Worm (Caenorhabditis elegans) whole organism, L3 larva: ENCODE measurements around the gene vkmt-1.

Experiments used
- R02D3.7 ChIP-seq: fragments of 150-350 bp; optimal IDR thresholded peaks from 2 replicates; lab custom pipeline; 2014; ENCODE audit warnings: missing biosample characterization, missing genetic modification characterization
- ZK546.5 ChIP-seq: sonication (generic microtip); optimal IDR thresholded peaks from 2 replicates; lab custom pipeline; 2017; ENCODE audit warnings: missing biosample characterization, missing genetic modification characterization
- aly-2 ChIP-seq: fragments of 150-350 bp; optimal IDR thresholded peaks from 2 replicates; lab custom pipeline; 2014; ENCODE audit warnings: missing biosample characterization, missing genetic modification characterization
- ceh-16 ChIP-seq: sonication (generic microtip); optimal IDR thresholded peaks from 2 replicates; lab custom pipeline; 2017; ENCODE audit warnings: missing biosample characterization, missing genetic modification characterization
- ceh-28 ChIP-seq: fragments of 150-350 bp; optimal IDR thresholded peaks from 2 replicates; lab custom pipeline; 2014; ENCODE audit warnings: missing biosample characterization, missing genetic modification reagents, missing genetic modification characterization
- ceh-82 ChIP-seq: fragments of 150-350 bp; optimal IDR thresholded peaks from 2 replicates; lab custom pipeline; 2014; ENCODE audit warnings: missing biosample characterization, missing genetic modification characterization
- ceh-9 ChIP-seq: sonication (generic microtip); optimal IDR thresholded peaks from 2 replicates; lab custom pipeline; 2018; ENCODE audit warnings: missing biosample characterization, missing genetic modification characterization
- daf-12 ChIP-seq: fragments of 150-350 bp; optimal IDR thresholded peaks from 2 replicates; lab custom pipeline; 2014; ENCODE audit warnings: missing biosample characterization, missing genetic modification reagents, missing genetic modification characterization
- egl-5 ChIP-seq: fragments of 150-350 bp; optimal IDR thresholded peaks from 2 replicates; lab custom pipeline; 2017; ENCODE audit warnings: missing biosample characterization, missing genetic modification reagents, missing genetic modification characterization, inconsistent platforms
- elt-1 ChIP-seq: fragments of 150-350 bp; optimal IDR thresholded peaks from 2 replicates; lab custom pipeline; 2014; ENCODE audit warnings: missing biosample characterization, missing genetic modification characterization
- elt-2 ChIP-seq: sonication (generic microtip); optimal IDR thresholded peaks from 2 replicates; lab custom pipeline; 2016; ENCODE audit warnings: missing genetic modification reagents, mild to moderate bottlenecking, missing genetic modification characterization, missing compliant biosample characterization
- elt-3 ChIP-seq, 3 experiments: fragments of 150-350 bp in 1 of 3; sonication (generic microtip) in 2 of 3; optimal IDR thresholded peaks; 2 replicates in 2 of 3; 4 replicates in 1 of 3; lab custom pipeline; 2014 to 2017; ENCODE audit warnings: missing biosample characterization in 3 of 3, missing genetic modification characterization in 3 of 3
- eor-1 ChIP-seq, 2 experiments: fragments of 150-350 bp; optimal IDR thresholded peaks; 2 replicates each; lab custom pipeline; 2014 to 2018; ENCODE audit warnings: missing biosample characterization in 2 of 2, missing genetic modification characterization in 2 of 2
- fkh-10 ChIP-seq: sonication (generic microtip); optimal IDR thresholded peaks from 2 replicates; lab custom pipeline; 2017; ENCODE audit warnings: missing biosample characterization, missing genetic modification reagents, missing genetic modification characterization
- fkh-2 ChIP-seq: fragments of 150-350 bp; optimal IDR thresholded peaks from 2 replicates; lab custom pipeline; 2014; ENCODE audit warnings: missing biosample characterization, missing genetic modification reagents, missing genetic modification characterization
- hmg-11 ChIP-seq: sonication (generic microtip); optimal IDR thresholded peaks from 2 replicates; lab custom pipeline; 2016; ENCODE audit warnings: missing genetic modification characterization, missing compliant biosample characterization
- jun-1 ChIP-seq: fragments of 150-350 bp; optimal IDR thresholded peaks from 2 replicates; lab custom pipeline; 2014; ENCODE audit warnings: missing biosample characterization, missing genetic modification reagents, missing genetic modification characterization
- lin-15B ChIP-seq: fragments of 150-350 bp; optimal IDR thresholded peaks from 2 replicates; lab custom pipeline; 2014; ENCODE audit warnings: missing biosample characterization, missing genetic modification characterization
- lin-39 ChIP-seq: fragments of 150-350 bp; optimal IDR thresholded peaks from 2 replicates; lab custom pipeline; 2018; ENCODE audit warnings: missing biosample characterization, missing genetic modification reagents, missing genetic modification characterization
- mdl-1 ChIP-seq: fragments of 150-350 bp; optimal IDR thresholded peaks from 2 replicates; lab custom pipeline; 2014; ENCODE audit warnings: missing biosample characterization, missing genetic modification characterization
- mml-1 ChIP-seq: fragments of 150-350 bp; sonication (generic microtip); optimal IDR thresholded peaks from 3 replicates; lab custom pipeline; 2014; ENCODE audit warnings: missing biosample characterization, missing genetic modification characterization
- nfya-1 ChIP-seq: sonication (generic microtip); optimal IDR thresholded peaks from 2 replicates; lab custom pipeline; 2017; ENCODE audit warnings: missing genetic modification characterization, mild to moderate bottlenecking, missing compliant biosample characterization, antibody characterized with exemption, moderate library complexity; ENCODE audit not compliant: insufficient read depth
- nhr-11 ChIP-seq: fragments of 150-350 bp; optimal IDR thresholded peaks from 2 replicates; lab custom pipeline; 2014; ENCODE audit warnings: missing biosample characterization, missing genetic modification characterization
- nhr-12 ChIP-seq: fragments of 150-350 bp; optimal IDR thresholded peaks from 2 replicates; lab custom pipeline; 2014; ENCODE audit warnings: missing biosample characterization, missing genetic modification characterization
- nhr-25 ChIP-seq: sonication (generic microtip); optimal IDR thresholded peaks from 2 replicates; lab custom pipeline; 2017; ENCODE audit warnings: missing biosample characterization, missing genetic modification characterization
- nhr-28 ChIP-seq: fragments of 150-350 bp; optimal IDR thresholded peaks from 2 replicates; lab custom pipeline; 2014; ENCODE audit warnings: missing biosample characterization, missing genetic modification characterization
- nhr-43 ChIP-seq: sonication (generic microtip); optimal IDR thresholded peaks from 2 replicates; lab custom pipeline; 2016; ENCODE audit warnings: mild to moderate bottlenecking, missing genetic modification characterization, missing compliant biosample characterization; ENCODE audit not compliant: poor library complexity, severe bottlenecking
- nhr-67 ChIP-seq: fragments of 150-350 bp; optimal IDR thresholded peaks from 2 replicates; lab custom pipeline; 2014; ENCODE audit warnings: missing biosample characterization, missing genetic modification characterization
- nhr-76 ChIP-seq: fragments of 150-350 bp; sonication (generic microtip); optimal IDR thresholded peaks from 5 replicates; lab custom pipeline; 2014; ENCODE audit warnings: missing biosample characterization, missing genetic modification characterization
- pha-4 ChIP-seq: fragments of 150-350 bp; optimal IDR thresholded peaks from 2 replicates; lab custom pipeline; 2014; ENCODE audit warnings: missing biosample characterization, missing genetic modification reagents, missing genetic modification characterization
- pqm-1 ChIP-seq: fragments of 150-350 bp; optimal IDR thresholded peaks from 2 replicates; lab custom pipeline; 2017; ENCODE audit warnings: missing biosample characterization, missing genetic modification characterization, inconsistent platforms
- sea-2 ChIP-seq: fragments of 150-350 bp; sonication (generic microtip); optimal IDR thresholded peaks from 4 replicates; lab custom pipeline; 2014; ENCODE audit warnings: missing biosample characterization, missing genetic modification reagents, missing genetic modification characterization
- skn-1 ChIP-seq: fragments of 150-350 bp; optimal IDR thresholded peaks from 2 replicates; lab custom pipeline; 2014; ENCODE audit warnings: missing biosample characterization, missing genetic modification characterization
- snpc-4 ChIP-seq: fragments of 150-350 bp; optimal IDR thresholded peaks from 2 replicates; lab custom pipeline; 2014; ENCODE audit warnings: missing biosample characterization, missing genetic modification characterization
- tbx-2 ChIP-seq: sonication (generic microtip); optimal IDR thresholded peaks from 2 replicates; lab custom pipeline; 2016; ENCODE audit warnings: mild to moderate bottlenecking, missing genetic modification characterization, missing compliant biosample characterization
- unc-39 ChIP-seq: sonication (generic microtip); optimal IDR thresholded peaks from 4 replicates; lab custom pipeline; 2017; ENCODE audit warnings: missing biosample characterization, missing genetic modification characterization
- unc-62 ChIP-seq: fragments of 150-350 bp; sonication (generic microtip); optimal IDR thresholded peaks from 4 replicates; lab custom pipeline; 2014; ENCODE audit warnings: missing biosample characterization, missing genetic modification reagents, missing genetic modification characterization
- ztf-11 ChIP-seq: fragments of 150-350 bp; optimal IDR thresholded peaks from 2 replicates; lab custom pipeline; 2014; ENCODE audit warnings: missing biosample characterization, missing genetic modification characterization
- ztf-4 ChIP-seq: fragments of 150-350 bp; optimal IDR thresholded peaks from 2 replicates; lab custom pipeline; 2014; ENCODE audit warnings: missing biosample characterization, missing genetic modification characterization

Gene vkmt-1

ce11 chrIV:12252579-12252978, 25.9 kb upstream of the vkmt-1 start, which contains the start of gene dnj-26:
Gene dnj-26 (minus strand): TSS chrIV:12252679.
- TF ChIP-seq lin-39 (no peak), tbx-2 (no peak), ceh-82 (tag; lab: Kevin White, UChicago) (no peak), nfya-1 (tag; lab: Kevin White, UChicago) (no peak), skn-1 (tag; lab: Kevin White, UChicago) (no peak), hmg-11 (tag; lab: Kevin White, UChicago) (no peak), ztf-4 (tag; lab: Kevin White, UChicago) (no peak), nhr-28 (tag; lab: Kevin White, UChicago) (no peak), nhr-12 (tag; lab: Kevin White, UChicago) (no peak), nhr-76 (tag; lab: Kevin White, UChicago) (no peak), jun-1 (tag; lab: Kevin White, UChicago) (no peak), elt-1 (tag; lab: Kevin White, UChicago) (no peak), elt-2 (tag; lab: Kevin White, UChicago) (no peak), aly-2 (tag; lab: Kevin White, UChicago) (no peak), mdl-1 (tag; lab: Kevin White, UChicago) (no peak)
- TF ChIP-seq, all 47 proteins: peak for 0

DNA sequence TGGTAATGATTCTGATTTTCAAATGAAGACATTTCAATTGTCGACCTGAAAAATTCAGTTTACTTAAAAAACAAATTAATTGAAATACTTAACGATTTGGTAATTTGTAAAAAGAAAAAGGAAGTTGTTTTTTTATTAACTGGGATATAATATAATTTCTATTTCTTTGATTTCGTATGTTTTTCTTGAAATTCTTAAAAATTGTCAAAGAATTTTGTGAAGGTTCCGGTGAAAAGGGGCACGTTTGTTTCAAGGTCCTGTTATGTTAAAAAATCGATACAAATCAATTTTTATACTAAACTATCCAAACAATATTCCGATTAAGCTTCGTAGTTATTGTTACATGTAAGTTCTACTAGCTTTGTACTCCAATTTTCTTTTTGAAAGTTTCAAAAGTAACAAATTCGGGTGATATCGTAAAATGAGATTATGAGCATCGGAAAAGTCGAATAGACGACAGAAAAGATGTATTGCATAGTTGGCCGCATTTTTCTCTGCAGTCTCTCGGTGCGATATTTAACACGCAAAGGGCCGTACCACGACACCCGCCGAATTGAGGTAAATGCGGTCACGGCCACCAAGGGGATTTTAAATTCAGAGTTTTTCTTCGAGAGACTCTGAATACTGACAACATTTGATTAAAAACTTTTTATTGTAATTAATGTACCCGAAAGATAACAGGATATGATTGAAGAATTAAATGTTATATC, 19.2 kb upstream of the vkmt-1 start, which contains the start of gene Y39C12A.9:
TSS of gene Y39C12A.9 (minus strand) at position 51 of the 710 bp plus-strand sequence.
- TF ChIP-seq lin-15B (tag; lab: Kevin White, UChicago) (peak; percentile 42), nfya-1 (tag; lab: Kevin White, UChicago) (peak; percentile 34), lin-39 (peak; percentile 26), sea-2 (no peak), ceh-9 (tag; lab: Kevin White, UChicago) (no peak), eor-1 (tag; optimal IDR thresholded peaks at IDR 0.05; lab: Kevin White, UChicago) (no peak), ceh-82 (tag; lab: Kevin White, UChicago) (no peak)

DNA sequence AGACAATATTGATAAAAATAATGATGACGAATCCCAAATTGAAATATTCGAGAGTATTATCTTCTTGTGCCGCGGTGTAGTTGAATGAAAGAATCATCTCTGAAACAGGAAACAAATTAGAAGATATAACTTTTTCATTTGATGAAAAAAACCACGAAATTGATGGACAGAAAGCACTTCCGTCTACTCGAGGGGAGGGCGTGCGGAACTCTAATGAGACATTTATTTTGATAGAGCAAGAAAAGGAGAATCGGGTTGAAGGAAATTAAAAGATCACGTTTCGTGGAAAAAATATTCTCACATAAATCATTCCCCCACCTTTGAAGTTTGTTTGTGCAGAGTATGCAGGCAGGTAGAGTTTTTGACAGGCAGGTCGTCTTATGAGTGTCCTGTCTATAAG, 17.2 kb upstream of the vkmt-1 start, which contains the start of gene sre-14:
TSS of gene sre-14 (minus strand) at position 101 of the 400 bp plus-strand sequence.
- no peak for TF ChIP-seq nhr-11
- TF ChIP-seq ztf-11 (tag; lab: Kevin White, UChicago): no peak
- TF ChIP-seq pqm-1 (tag; lab: Kevin White, UChicago): no peak
- TF ChIP-seq, all 47 proteins: peak for 0

DNA sequence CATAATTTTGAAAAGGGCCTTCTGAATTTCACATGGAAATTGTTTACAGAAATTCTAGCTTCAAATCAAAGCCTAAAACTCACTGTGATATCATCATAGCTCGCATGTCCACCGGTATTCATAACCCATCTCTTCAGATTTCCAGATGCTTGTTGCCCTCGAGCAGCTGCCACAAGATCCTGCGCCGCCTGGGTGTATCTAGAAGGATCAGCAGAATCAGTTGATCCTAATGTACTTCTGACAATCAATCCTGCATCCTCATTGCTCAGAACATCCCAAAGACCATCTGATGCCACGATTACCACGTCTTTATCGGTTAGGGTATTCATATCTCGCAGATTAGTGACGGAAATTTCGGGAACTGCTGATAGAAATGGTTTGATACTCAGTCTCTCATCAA, 12.6 kb upstream of the vkmt-1 start:
- TF ChIP-seq nhr-11 (no peak), unc-62 (GFP tag; lab: Kevin White, UChicago) (no peak), lin-15B (tag; lab: Kevin White, UChicago) (no peak), snpc-4 (tag; lab: Kevin White, UChicago) (no peak)
- TF ChIP-seq, all 47 proteins: peak for 0

DNA sequence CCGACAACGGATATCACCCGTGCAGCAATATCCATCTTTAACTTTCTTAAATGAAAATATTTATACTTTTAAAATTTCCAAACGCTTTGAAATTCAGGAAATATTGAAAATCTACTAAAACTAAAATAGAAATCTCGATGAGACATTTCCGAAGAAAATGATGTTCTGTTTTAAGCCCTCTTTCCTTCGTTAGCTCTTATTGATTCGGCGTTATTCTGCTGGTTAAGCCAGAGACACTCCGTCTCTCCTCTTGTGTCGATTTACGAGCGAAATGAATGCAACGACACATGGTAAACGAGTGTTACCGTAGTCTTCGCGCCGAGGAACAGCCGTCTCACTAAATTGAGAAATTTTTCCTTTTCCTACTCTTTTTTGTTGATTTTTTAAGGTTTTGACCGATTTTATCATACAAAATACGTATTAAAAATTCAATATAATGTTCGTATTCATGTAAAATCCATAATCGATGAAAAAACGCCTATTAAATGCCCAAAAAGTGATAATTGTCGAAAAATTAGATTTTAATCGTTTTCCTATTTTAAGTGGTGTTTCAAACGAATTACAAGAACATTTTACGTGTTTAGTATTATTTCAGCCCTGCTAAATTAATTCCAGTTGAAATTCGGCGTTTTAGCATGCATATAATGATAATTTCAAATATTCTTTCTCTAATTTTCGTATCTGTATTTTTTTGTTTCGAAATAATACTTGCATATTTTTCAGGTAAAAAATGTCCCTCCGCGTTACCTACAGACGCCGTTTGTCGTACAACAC, 10.1 kb upstream of the vkmt-1 start, which contains the start of the genes ppm-1.H and rpl-34:
TSS of gene ppm-1.H (minus strand) at position 51 of the 774 bp plus-strand sequence.
TSS of gene rpl-34 (plus strand) at position 724 of the 774 bp plus-strand sequence.
- no peak for TF ChIP-seq unc-39
- no peak for TF ChIP-seq nhr-67 (tag; lab: Kevin White, UChicago)
- no peak for TF ChIP-seq ZK546.5 (tag; lab: Kevin White, UChicago)
- TF ChIP-seq egl-5: peak; percentile 87
- TF ChIP-seq nhr-28 (tag; lab: Kevin White, UChicago): no peak
- TF ChIP-seq nhr-43 (tag; lab: Kevin White, UChicago): no peak
- no peak for TF ChIP-seq elt-1 (tag; lab: Kevin White, UChicago)
- no peak for TF ChIP-seq ceh-28 (tag; lab: Kevin White, UChicago)
- TF ChIP-seq tbx-2: no peak
- no peak for TF ChIP-seq sea-2
- TF ChIP-seq nhr-25 (tag; lab: Kevin White, UChicago): peak; percentile 37
- TF ChIP-seq elt-3 (tag; optimal IDR thresholded peaks at IDR 0.05; lab: Kevin White, UChicago): no peak
- peak; percentile 88 for TF ChIP-seq R02D3.7
- TF ChIP-seq ceh-16 (tag; lab: Kevin White, UChicago): no peak
- TF ChIP-seq eor-1 (tag; optimal IDR thresholded peaks at IDR 0.05; lab: Kevin White, UChicago): no peak
- TF ChIP-seq lin-39: peak; percentile 85
- TF ChIP-seq nfya-1 (tag; lab: Kevin White, UChicago): peak; percentile 95
- peak; percentile 31 for TF ChIP-seq hmg-11 (tag; lab: Kevin White, UChicago)
- TF ChIP-seq fkh-2: no peak
- no peak for TF ChIP-seq mdl-1 (tag; lab: Kevin White, UChicago)
- no peak for TF ChIP-seq mml-1 (tag; lab: Kevin White, UChicago)
- TF ChIP-seq nhr-11: no peak
- peak; percentile 21 for TF ChIP-seq skn-1 (tag; lab: Kevin White, UChicago)
- no peak for TF ChIP-seq ztf-4 (tag; lab: Kevin White, UChicago)
- no peak for TF ChIP-seq daf-12 (tag; lab: Kevin White, UChicago)
- peak; percentile 88 for TF ChIP-seq pha-4 (tag; lab: Kevin White, UChicago)
- TF ChIP-seq elt-2 (tag; lab: Kevin White, UChicago): no peak
- peak; percentile 82 for TF ChIP-seq lin-15B (tag; lab: Kevin White, UChicago)
- TF ChIP-seq aly-2 (tag; lab: Kevin White, UChicago): no peak
- no peak for TF ChIP-seq fkh-10
- TF ChIP-seq pqm-1 (tag; lab: Kevin White, UChicago): peak; percentile 11
